Worm (Caenorhabditis elegans) whole organism, L1 larva: Measurements from ENCODE around the gene R144.11.

Source experiments
- ceh-90 ChIP-seq: sonication (generic microtip); optimal IDR thresholded peaks from 2 replicates; lab custom pipeline; 2016; ENCODE audit warnings: missing genetic modification characterization, missing compliant biosample characterization
- mdl-1 ChIP-seq, 2 experiments: fragments of 150-350 bp; optimal IDR thresholded peaks; 2 replicates each; lab custom pipeline; 2014 to 2017; ENCODE audit warnings: missing biosample characterization in 2 of 2, missing genetic modification characterization in 2 of 2, inconsistent platforms in 1 of 2
- nhr-237 ChIP-seq: fragments of 150-350 bp; optimal IDR thresholded peaks from 2 replicates; lab custom pipeline; 2014; ENCODE audit warnings: missing biosample characterization, missing genetic modification characterization
- nhr-28 ChIP-seq: fragments of 150-350 bp; optimal IDR thresholded peaks from 2 replicates; lab custom pipeline; 2014; ENCODE audit warnings: missing biosample characterization, missing genetic modification characterization
- tlp-1 ChIP-seq: fragments of 150-350 bp; optimal IDR thresholded peaks from 2 replicates; lab custom pipeline; 2014; ENCODE audit warnings: missing biosample characterization, missing genetic modification characterization
- unc-86 ChIP-seq: sonication (generic microtip); optimal IDR thresholded peaks from 2 replicates; lab custom pipeline; 2016; ENCODE audit warnings: missing genetic modification characterization, missing compliant biosample characterization

DNA sequence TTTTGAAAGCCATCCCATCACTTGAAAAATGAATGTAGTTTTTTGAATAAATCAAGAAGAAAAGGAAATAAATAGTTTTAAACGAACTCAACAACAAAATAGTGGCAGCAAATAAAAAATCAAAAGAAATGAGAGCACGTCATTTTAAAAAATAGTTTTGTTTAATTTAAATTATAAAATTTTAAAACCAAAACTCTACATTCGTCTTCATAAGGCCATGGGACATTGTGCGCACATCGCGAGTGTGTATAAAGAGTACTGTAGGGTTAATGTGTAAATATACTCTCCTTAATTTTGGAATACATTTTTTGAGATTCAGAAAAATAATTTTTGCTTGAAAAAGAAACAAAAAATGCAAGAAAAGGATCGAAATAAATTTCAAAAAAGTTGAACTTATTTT, 43.3 kb upstream of the R144.11 start, which contains the start of gene C45G9.15:
- TF ChIP-seq unc-86 (tag; lab: Kevin White, UChicago): no peak
- no peak for TF ChIP-seq nhr-237 (tag; lab: Kevin White, UChicago)
- TF ChIP-seq tlp-1 (tag; lab: Kevin White, UChicago): no peak
- no peak for TF ChIP-seq mdl-1 (tag; optimal IDR thresholded peaks at IDR 0.05; lab: Kevin White, UChicago)
- TF ChIP-seq nhr-28 (tag; lab: Kevin White, UChicago): no peak
- TF ChIP-seq ceh-90 (tag; lab: Kevin White, UChicago): no peak
